Worm (Caenorhabditis elegans) whole organism, L3 larva: ENCODE data around the gene F46E10.18.

Experiments used
- R02D3.7 ChIP-seq: fragments of 150-350 bp; optimal IDR thresholded peaks from 2 replicates; lab custom pipeline; 2014; ENCODE audit warnings: missing biosample characterization, missing genetic modification characterization
- ama-1 ChIP-seq: fragments of 150-350 bp; optimal IDR thresholded peaks from 2 replicates; lab custom pipeline; 2018
- ceh-82 ChIP-seq: fragments of 150-350 bp; optimal IDR thresholded peaks from 2 replicates; lab custom pipeline; 2014; ENCODE audit warnings: missing biosample characterization, missing genetic modification characterization
- egl-27 ChIP-seq: sonication (generic microtip); optimal IDR thresholded peaks from 4 replicates; lab custom pipeline; 2017; ENCODE audit warnings: missing biosample characterization, missing genetic modification reagents, missing genetic modification characterization
- elt-1 ChIP-seq: fragments of 150-350 bp; optimal IDR thresholded peaks from 2 replicates; lab custom pipeline; 2014; ENCODE audit warnings: missing biosample characterization, missing genetic modification characterization
- fos-1 ChIP-seq: fragments of 150-350 bp; optimal IDR thresholded peaks from 2 replicates; lab custom pipeline; 2014; ENCODE audit warnings: missing biosample characterization, missing genetic modification characterization
- nfya-1 ChIP-seq: sonication (generic microtip); optimal IDR thresholded peaks from 2 replicates; lab custom pipeline; 2017; ENCODE audit warnings: missing genetic modification characterization, mild to moderate bottlenecking, missing compliant biosample characterization, antibody characterized with exemption, moderate library complexity; ENCODE audit not compliant: insufficient read depth
- nhr-11 ChIP-seq: fragments of 150-350 bp; optimal IDR thresholded peaks from 2 replicates; lab custom pipeline; 2014; ENCODE audit warnings: missing biosample characterization, missing genetic modification characterization
- pha-4 ChIP-seq: fragments of 150-350 bp; optimal IDR thresholded peaks from 2 replicates; lab custom pipeline; 2014; ENCODE audit warnings: missing biosample characterization, missing genetic modification reagents, missing genetic modification characterization
- pqm-1 ChIP-seq: fragments of 150-350 bp; optimal IDR thresholded peaks from 2 replicates; lab custom pipeline; 2017; ENCODE audit warnings: missing biosample characterization, missing genetic modification characterization, inconsistent platforms
- snpc-4 ChIP-seq: fragments of 150-350 bp; optimal IDR thresholded peaks from 2 replicates; lab custom pipeline; 2014; ENCODE audit warnings: missing biosample characterization, missing genetic modification characterization
- unc-39 ChIP-seq: sonication (generic microtip); optimal IDR thresholded peaks from 4 replicates; lab custom pipeline; 2017; ENCODE audit warnings: missing biosample characterization, missing genetic modification characterization
- unc-62 ChIP-seq: fragments of 150-350 bp; sonication (generic microtip); optimal IDR thresholded peaks from 4 replicates; lab custom pipeline; 2014; ENCODE audit warnings: missing biosample characterization, missing genetic modification reagents, missing genetic modification characterization
- ztf-11 ChIP-seq: fragments of 150-350 bp; optimal IDR thresholded peaks from 2 replicates; lab custom pipeline; 2014; ENCODE audit warnings: missing biosample characterization, missing genetic modification characterization

DNA sequence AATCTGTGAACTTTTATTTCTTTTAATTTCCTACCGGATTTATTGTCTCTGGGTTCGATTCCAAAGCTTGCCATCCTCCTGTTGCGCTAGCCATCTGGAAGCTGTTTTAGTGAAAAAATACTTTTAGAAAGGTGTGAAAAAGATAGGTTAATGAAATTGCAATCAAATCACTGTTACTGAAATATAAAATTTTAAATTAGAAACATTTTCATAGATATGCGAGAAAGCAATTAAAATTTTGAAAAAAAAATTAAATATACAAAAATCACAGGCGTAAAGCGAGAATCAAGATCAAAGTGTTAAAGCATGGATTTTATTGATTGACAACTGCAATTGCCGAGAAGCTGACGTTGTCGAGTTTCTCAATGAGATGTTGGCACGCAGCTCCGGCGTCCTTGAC, 11.1 kb upstream of the F46E10.18 start, which contains the start of gene ubh-2:
- TF ChIP-seq ama-1 (lab: Kevin White, UChicago), result no peak
- no peak for TF ChIP-seq pha-4
- TF ChIP-seq pqm-1 (tag; lab: Kevin White, UChicago), result no peak
- no peak for TF ChIP-seq unc-62 (GFP tag; lab: Kevin White, UChicago)
- no peak for TF ChIP-seq R02D3.7 (tag; lab: Kevin White, UChicago)
- no peak for TF ChIP-seq nfya-1 (tag; lab: Kevin White, UChicago)
- TF ChIP-seq ceh-82 (tag; lab: Kevin White, UChicago), result no peak
- TF ChIP-seq fos-1 (tag; lab: Kevin White, UChicago), result no peak
- TF ChIP-seq unc-39 (tag; lab: Kevin White, UChicago), result no peak
- TF ChIP-seq egl-27, result no peak
- no peak for TF ChIP-seq ztf-11 (tag; lab: Kevin White, UChicago)
- no peak for TF ChIP-seq nhr-11
- no peak for TF ChIP-seq elt-1 (tag; lab: Kevin White, UChicago)
- no peak for TF ChIP-seq snpc-4 (tag; lab: Kevin White, UChicago)
